Fruit fly (Drosophila melanogaster) whole organism, embryonic: ENCODE data around the gene mfr.

ENCODE experiments used
- CG11398 ChIP-seq: fragments of 200-800 bp; sonication (Bioruptor generic); optimal IDR thresholded peaks from 2 replicates; lab custom pipeline; 2016; ENCODE audit warnings: missing biosample characterization, missing genetic modification characterization
- CG2120 ChIP-seq: fragments of 200-800 bp; sonication (Bioruptor generic); optimal IDR thresholded peaks from 3 replicates; lab custom pipeline; 2016; ENCODE audit warnings: missing biosample characterization, missing genetic modification characterization
- CG9215 ChIP-seq: fragments of 200-800 bp; sonication (Bioruptor generic); IDR thresholded peaks from 2 replicates; pipeline ENCODE4 v1.3.6; 2022; ENCODE audit warnings: missing biosample characterization, missing genetic modification characterization
- MESR4 ChIP-seq: fragments of 200-800 bp; sonication (Bioruptor generic); optimal IDR thresholded peaks from 2 replicates; lab custom pipeline; 2018; ENCODE audit warnings: missing biosample characterization, mild to moderate bottlenecking, missing genetic modification characterization, moderate library complexity
- ap ChIP-seq: fragments of 200-800 bp; sonication (Bioruptor generic); IDR thresholded peaks from 2 replicates; pipeline ENCODE4 v1.3.6; 2022; ENCODE audit warnings: missing biosample characterization, missing genetic modification characterization
- gce ChIP-seq: fragments of 200-800 bp; sonication (Bioruptor generic); IDR thresholded peaks from 3 replicates; pipeline ENCODE4 v1.3.6; 2022; ENCODE audit warnings: missing biosample characterization, missing genetic modification characterization
- usp ChIP-seq: fragments of >200 bp; optimal IDR thresholded peaks from 2 replicates; lab custom pipeline; 2017; ENCODE audit warnings: missing biosample characterization, missing genetic modification characterization

- TF ChIP-seq CG11398 = no peak
- no peak for TF ChIP-seq ap (GFP tag; lab: Robert Waterston, UW)
- no peak for TF ChIP-seq gce (GFP tag; lab: Robert Waterston, UW)
- TF ChIP-seq MESR4 (GFP tag; lab: Kevin White, UChicago) = no peak
- TF ChIP-seq usp (GFP tag; lab: Kevin White, UChicago) = no peak
- no peak for TF ChIP-seq CG9215 (GFP tag; lab: Robert Waterston, UW)
- TF ChIP-seq CG2120 (GFP tag; lab: Kevin White, UChicago) = no peak
Measured at dm6 chr3L:8953962-8954647, 41.6 kb upstream of the mfr start, which contains the start of the genes CG43783 and orb2.
